Worm (Caenorhabditis elegans) whole organism, L1 larva: ENCODE measurements around the gene C06E1.1.

Experiments
- aly-2 ChIP-seq: fragments of 150-350 bp; optimal IDR thresholded peaks from 2 replicates; lab custom pipeline; 2014; ENCODE audit warnings: missing biosample characterization, missing genetic modification characterization
- isw-1 ChIP-seq: fragments of 200-800 bp; sonication (Bioruptor generic); IDR thresholded peaks from 2 replicates; pipeline ENCODE4 v1.3.6; 2022; ENCODE audit warnings: missing genetic modification characterization, missing compliant biosample characterization
- lin-15B ChIP-seq: fragments of 150-350 bp; sonication (generic microtip); optimal IDR thresholded peaks from 3 replicates; lab custom pipeline; 2014; ENCODE audit warnings: missing biosample characterization, missing genetic modification characterization
- mdl-1 ChIP-seq, 2 experiments: fragments of 150-350 bp; optimal IDR thresholded peaks; 2 replicates each; lab custom pipeline; 2014 to 2017; ENCODE audit warnings: missing biosample characterization in 2 of 2, missing genetic modification characterization in 2 of 2, inconsistent platforms in 1 of 2
- nhr-237 ChIP-seq: fragments of 150-350 bp; optimal IDR thresholded peaks from 2 replicates; lab custom pipeline; 2014; ENCODE audit warnings: missing biosample characterization, missing genetic modification characterization

DNA sequence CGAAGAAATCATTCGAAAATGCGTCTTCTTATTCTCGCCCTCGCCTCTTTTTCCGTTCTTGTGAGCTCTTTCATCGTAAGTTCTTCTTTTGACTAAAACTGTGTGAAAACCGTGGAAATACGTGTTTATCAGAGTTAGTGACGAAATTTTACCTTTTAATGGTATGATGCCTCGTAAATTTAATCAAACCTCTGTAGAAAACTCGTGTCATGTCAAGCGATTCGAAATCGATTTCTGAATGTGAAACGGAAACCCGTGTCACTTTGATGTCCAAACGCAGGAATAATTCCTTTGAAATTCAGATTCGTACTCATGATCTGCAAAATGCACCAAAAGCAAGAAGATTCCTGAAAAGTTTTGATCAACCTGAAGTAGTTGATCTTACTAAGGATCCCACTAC is 43.0 kb downstream of the C06E1.1 start, which contains the start of gene F22B7.3:
- no peak for TF ChIP-seq isw-1 (GFP tag; lab: Robert Waterston, UW)
- TF ChIP-seq lin-15B (tag; lab: Kevin White, UChicago), result no peak
- TF ChIP-seq aly-2, result no peak
- TF ChIP-seq mdl-1 (tag; optimal IDR thresholded peaks at IDR 0.05; lab: Kevin White, UChicago), result no peak
- TF ChIP-seq nhr-237 (tag; lab: Kevin White, UChicago), result no peak
